Worm (Caenorhabditis elegans) whole organism, L1 larva: Measurements from ENCODE around the gene nas-4.
A peak's percentile ranks its signal among the peaks of the same experiment; 100 is the strongest.

Experiments used
- C04F5.9 ChIP-seq: sonication (generic microtip); optimal IDR thresholded peaks from 2 replicates; lab custom pipeline; 2016; ENCODE audit warnings: missing genetic modification characterization, missing compliant biosample characterization
- C16A3.4 ChIP-seq: fragments of 150-350 bp; optimal IDR thresholded peaks from 2 replicates; lab custom pipeline; 2014; ENCODE audit warnings: missing biosample characterization, missing genetic modification characterization
- C34B4.2 ChIP-seq: sonication (generic microtip); optimal IDR thresholded peaks from 2 replicates; lab custom pipeline; 2017; ENCODE audit warnings: mild to moderate bottlenecking, missing genetic modification characterization, missing compliant biosample characterization
- aha-1 ChIP-seq: fragments of 150-350 bp; optimal IDR thresholded peaks from 2 replicates; lab custom pipeline; 2014; ENCODE audit warnings: missing biosample characterization, missing genetic modification characterization
- aly-2 ChIP-seq: fragments of 150-350 bp; optimal IDR thresholded peaks from 2 replicates; lab custom pipeline; 2014; ENCODE audit warnings: missing biosample characterization, missing genetic modification characterization
- ama-1 ChIP-seq: fragments of 150-350 bp; optimal IDR thresholded peaks from 2 replicates; lab custom pipeline; 2014
- blmp-1 ChIP-seq: fragments of 150-350 bp; optimal IDR thresholded peaks from 2 replicates; lab custom pipeline; 2014; ENCODE audit warnings: missing biosample characterization, missing genetic modification characterization
- ceh-8 ChIP-seq: fragments of 200-800 bp; sonication (Bioruptor generic); optimal IDR thresholded peaks from 2 replicates; lab custom pipeline; 2018; ENCODE audit warnings: mild to moderate bottlenecking, missing genetic modification characterization, moderate library complexity, missing compliant biosample characterization
- ceh-88 ChIP-seq: fragments of 200-800 bp; sonication (Bioruptor generic); IDR thresholded peaks from 2 replicates; pipeline ENCODE4 v1.3.6; 2022; ENCODE audit warnings: missing genetic modification characterization, missing compliant biosample characterization
- ceh-90 ChIP-seq: sonication (generic microtip); optimal IDR thresholded peaks from 2 replicates; lab custom pipeline; 2016; ENCODE audit warnings: missing genetic modification characterization, missing compliant biosample characterization
- dpl-1 ChIP-seq, 3 experiments: fragments of 150-350 bp in 2 of 3; sonication (generic microtip) in 1 of 3; optimal IDR thresholded peaks; 2 replicates each; lab custom pipeline; 2014 to 2017; ENCODE audit warnings: missing biosample characterization in 3 of 3, missing genetic modification characterization in 3 of 3, missing genetic modification reagents in 3 of 3
- dsc-1 ChIP-seq: sonication (generic microtip); optimal IDR thresholded peaks from 2 replicates; lab custom pipeline; 2016; ENCODE audit warnings: mild to moderate bottlenecking, missing genetic modification characterization, missing compliant biosample characterization
- efl-3 ChIP-seq: fragments of 200-800 bp; sonication (Bioruptor generic); optimal IDR thresholded peaks from 2 replicates; lab custom pipeline; 2018; ENCODE audit warnings: mild to moderate bottlenecking, missing genetic modification characterization, missing compliant biosample characterization
- egl-27 ChIP-seq, 2 experiments: fragments of 150-350 bp in 1 of 2; sonication (generic microtip); optimal IDR thresholded peaks; 3 replicates each; lab custom pipeline; 2017 to 2018; ENCODE audit warnings: missing biosample characterization in 2 of 2, missing genetic modification characterization in 2 of 2, missing genetic modification reagents in 2 of 2
- elt-3 ChIP-seq, 6 experiments: fragments of 150-350 bp in 1 of 6; sonication (generic microtip); optimal IDR thresholded peaks; 2 replicates each; lab custom pipeline; 2017 to 2018; ENCODE audit warnings: missing biosample characterization in 6 of 6, missing genetic modification characterization in 6 of 6, inconsistent platforms in 1 of 6
- fkh-10 ChIP-seq: sonication (generic microtip); optimal IDR thresholded peaks from 2 replicates; lab custom pipeline; 2017; ENCODE audit warnings: missing biosample characterization, missing genetic modification reagents, missing genetic modification characterization
- fkh-4 ChIP-seq: sonication (generic microtip); optimal IDR thresholded peaks from 2 replicates; lab custom pipeline; 2016; ENCODE audit warnings: missing compliant biosample characterization, missing genetic modification characterization, borderline replicate concordance
- fkh-8 ChIP-seq: sonication (generic microtip); optimal IDR thresholded peaks from 2 replicates; lab custom pipeline; 2016; ENCODE audit warnings: mild to moderate bottlenecking, missing genetic modification characterization, missing compliant biosample characterization
- fos-1 ChIP-seq: fragments of 150-350 bp; optimal IDR thresholded peaks from 2 replicates; lab custom pipeline; 2014; ENCODE audit warnings: missing biosample characterization, missing genetic modification characterization
- hlh-17 ChIP-seq: fragments of 200-800 bp; sonication (Bioruptor generic); optimal IDR thresholded peaks from 2 replicates; lab custom pipeline; 2018; ENCODE audit warnings: missing genetic modification characterization, mild to moderate bottlenecking, missing compliant biosample characterization, moderate library complexity, borderline replicate concordance
- hlh-4 ChIP-seq: sonication (generic microtip); optimal IDR thresholded peaks from 2 replicates; lab custom pipeline; 2016; ENCODE audit warnings: mild to moderate bottlenecking, missing genetic modification characterization, missing compliant biosample characterization
- isw-1 ChIP-seq: fragments of 200-800 bp; sonication (Bioruptor generic); IDR thresholded peaks from 2 replicates; pipeline ENCODE4 v1.3.6; 2022; ENCODE audit warnings: missing genetic modification characterization, missing compliant biosample characterization
- lin-13 ChIP-seq: fragments of 150-350 bp; optimal IDR thresholded peaks from 2 replicates; lab custom pipeline; 2014; ENCODE audit warnings: missing biosample characterization, missing genetic modification reagents, missing genetic modification characterization
- lin-14 ChIP-seq: fragments of 200-800 bp; sonication (Bioruptor generic); optimal IDR thresholded peaks from 2 replicates; lab custom pipeline; 2018; ENCODE audit warnings: mild to moderate bottlenecking, missing genetic modification characterization, moderate library complexity, missing compliant biosample characterization
- lin-15B ChIP-seq: fragments of 150-350 bp; sonication (generic microtip); optimal IDR thresholded peaks from 3 replicates; lab custom pipeline; 2014; ENCODE audit warnings: missing biosample characterization, missing genetic modification characterization
- lin-39 ChIP-seq: fragments of 150-350 bp; optimal IDR thresholded peaks from 2 replicates; lab custom pipeline; 2014; ENCODE audit warnings: missing biosample characterization, missing genetic modification reagents, missing genetic modification characterization
- mab-9 ChIP-seq: fragments of 200-800 bp; sonication (Bioruptor generic); IDR thresholded peaks from 2 replicates; pipeline ENCODE4 v1.3.6; 2022; ENCODE audit warnings: missing genetic modification reagents, missing genetic modification characterization, missing compliant biosample characterization
- mdl-1 ChIP-seq, 2 experiments: fragments of 150-350 bp; optimal IDR thresholded peaks; 2 replicates each; lab custom pipeline; 2014 to 2017; ENCODE audit warnings: missing biosample characterization in 2 of 2, missing genetic modification characterization in 2 of 2, inconsistent platforms in 1 of 2
- mef-2 ChIP-seq: fragments of 150-350 bp; optimal IDR thresholded peaks from 2 replicates; lab custom pipeline; 2014; ENCODE audit warnings: missing biosample characterization, missing genetic modification characterization
- mep-1 ChIP-seq: fragments of 150-350 bp; optimal IDR thresholded peaks from 2 replicates; lab custom pipeline; 2014; ENCODE audit warnings: missing biosample characterization, missing genetic modification characterization
- nhr-12 ChIP-seq: sonication (generic microtip); optimal IDR thresholded peaks from 2 replicates; lab custom pipeline; 2017; ENCODE audit warnings: missing biosample characterization, missing genetic modification characterization
- nhr-19 ChIP-seq: fragments of 200-800 bp; sonication (Bioruptor generic); conservative IDR thresholded peaks from 2 replicates; pipeline ENCODE4 v1.3.6; 2022; ENCODE audit warnings: missing genetic modification characterization, missing compliant biosample characterization
- nhr-20 ChIP-seq: sonication (generic microtip); optimal IDR thresholded peaks from 2 replicates; lab custom pipeline; 2016; ENCODE audit warnings: mild to moderate bottlenecking, missing genetic modification characterization, missing compliant biosample characterization
- nhr-237 ChIP-seq: fragments of 150-350 bp; optimal IDR thresholded peaks from 2 replicates; lab custom pipeline; 2014; ENCODE audit warnings: missing biosample characterization, missing genetic modification characterization
- nhr-71 ChIP-seq: sonication (generic microtip); optimal IDR thresholded peaks from 2 replicates; lab custom pipeline; 2016; ENCODE audit warnings: mild to moderate bottlenecking, missing genetic modification characterization, moderate library complexity, missing compliant biosample characterization
- nhr-77 ChIP-seq: fragments of 150-350 bp; optimal IDR thresholded peaks from 2 replicates; lab custom pipeline; 2014; ENCODE audit warnings: missing biosample characterization, missing genetic modification characterization
- nhr-84 ChIP-seq: sonication (generic microtip); optimal IDR thresholded peaks from 2 replicates; lab custom pipeline; 2017; ENCODE audit warnings: missing biosample characterization, missing genetic modification characterization
- nhr-85 ChIP-seq: sonication (generic microtip); peaks from one replicate; lab custom pipeline; 2016; ENCODE audit warnings: missing genetic modification characterization, inconsistent platforms, missing compliant biosample characterization
- pag-3 ChIP-seq: sonication (generic microtip); optimal IDR thresholded peaks from 2 replicates; lab custom pipeline; 2017; ENCODE audit warnings: missing genetic modification characterization, mild to moderate bottlenecking, missing compliant biosample characterization, antibody characterized with exemption, borderline replicate concordance; ENCODE audit not compliant: insufficient read depth
- pax-3 ChIP-seq: fragments of 200-800 bp; sonication (Bioruptor generic); optimal IDR thresholded peaks from 2 replicates; lab custom pipeline; 2018; ENCODE audit warnings: mild to moderate bottlenecking, missing genetic modification characterization, moderate library complexity, missing compliant biosample characterization
- rnt-1 ChIP-seq: sonication (generic microtip); optimal IDR thresholded peaks from 2 replicates; lab custom pipeline; 2016; ENCODE audit warnings: mild to moderate bottlenecking, missing genetic modification characterization, moderate library complexity, missing compliant biosample characterization
- sox-4 ChIP-seq: sonication (generic microtip); optimal IDR thresholded peaks from 2 replicates; lab custom pipeline; 2016; ENCODE audit warnings: missing genetic modification characterization, missing compliant biosample characterization
- sup-37 ChIP-seq: fragments of 200-800 bp; sonication (Bioruptor generic); optimal IDR thresholded peaks from 2 replicates; lab custom pipeline; 2018; ENCODE audit warnings: mild to moderate bottlenecking, missing genetic modification characterization, missing compliant biosample characterization
- swsn-7 ChIP-seq: sonication (generic microtip); optimal IDR thresholded peaks from 2 replicates; lab custom pipeline; 2016; ENCODE audit warnings: missing genetic modification characterization, missing compliant biosample characterization
- tlp-1 ChIP-seq: fragments of 150-350 bp; optimal IDR thresholded peaks from 2 replicates; lab custom pipeline; 2014; ENCODE audit warnings: missing biosample characterization, missing genetic modification characterization
- unc-130 ChIP-seq: fragments of 150-350 bp; optimal IDR thresholded peaks from 2 replicates; lab custom pipeline; 2017; ENCODE audit warnings: missing biosample characterization, missing genetic modification characterization, inconsistent platforms
- unc-30 ChIP-seq: sonication (generic microtip); optimal IDR thresholded peaks from 2 replicates; lab custom pipeline; 2017; ENCODE audit warnings: missing biosample characterization, missing genetic modification characterization
- unc-62 ChIP-seq: fragments of 150-350 bp; optimal IDR thresholded peaks from 2 replicates; lab custom pipeline; 2014; ENCODE audit warnings: missing biosample characterization, missing genetic modification reagents, missing genetic modification characterization
- unc-86 ChIP-seq: sonication (generic microtip); optimal IDR thresholded peaks from 2 replicates; lab custom pipeline; 2016; ENCODE audit warnings: missing genetic modification characterization, missing compliant biosample characterization
- xbp-1 ChIP-seq: sonication (generic microtip); optimal IDR thresholded peaks from 2 replicates; lab custom pipeline; 2016; ENCODE audit warnings: missing genetic modification characterization, missing compliant biosample characterization
- ztf-11 ChIP-seq, 2 experiments: sonication (generic microtip); optimal IDR thresholded peaks; 2 replicates each; lab custom pipeline; 2016 to 2017; ENCODE audit warnings: missing genetic modification characterization in 2 of 2, missing biosample characterization in 1 of 2, missing compliant biosample characterization in 1 of 2

The nas-4 gene

ce11 chrIII:6420995-6421404, 5.5 kb upstream of the nas-4 start (continued):
- TF ChIP-seq swsn-7: peak; percentile 96
- peak; percentile 54 for TF ChIP-seq fkh-10
- TF ChIP-seq sox-4 (tag; lab: Kevin White, UChicago): peak; percentile 80
- TF ChIP-seq fkh-4 (tag; lab: Kevin White, UChicago): peak; percentile 77
- peak; percentile 93 for TF ChIP-seq unc-86
- TF ChIP-seq unc-30: no peak
- no peak for TF ChIP-seq lin-15B
- TF ChIP-seq pax-3 (tag; lab: Kevin White, UChicago): peak; percentile 88
- TF ChIP-seq tlp-1 (tag; lab: Kevin White, UChicago): no peak
- no peak for TF ChIP-seq ceh-90 (tag; lab: Kevin White, UChicago)
- TF ChIP-seq hlh-4 (tag; lab: Kevin White, UChicago): peak; percentile 23
- no peak for TF ChIP-seq ama-1 (lab: Kevin White, UChicago)
- peak; percentile 92 for TF ChIP-seq rnt-1
- no peak for TF ChIP-seq nhr-12 (tag; lab: Kevin White, UChicago)
- peak; percentile 61 for TF ChIP-seq efl-3 (GFP tag; lab: Kevin White, UChicago)
- TF ChIP-seq fos-1 (tag; lab: Kevin White, UChicago): peak; percentile 60
- peak; percentile 53 for TF ChIP-seq C34B4.2 (tag; lab: Kevin White, UChicago)
- TF ChIP-seq nhr-77 (tag; lab: Kevin White, UChicago): peak; percentile 60
- TF ChIP-seq isw-1 (GFP tag; lab: Robert Waterston, UW): peak; percentile 87
- peak; percentile 59 for TF ChIP-seq aha-1 (tag; lab: Kevin White, UChicago)
- peak; percentile 22 for TF ChIP-seq nhr-237 (tag; lab: Kevin White, UChicago)
- TF ChIP-seq ceh-8 (GFP tag; lab: Kevin White, UChicago): peak; percentile 52
- TF ChIP-seq sup-37 (GFP tag; lab: Kevin White, UChicago): peak; percentile 77
- TF ChIP-seq mep-1: peak; percentile 78
- TF ChIP-seq C04F5.9: peak; percentile 76
- peak; percentile 83 for TF ChIP-seq unc-130 (tag; lab: Kevin White, UChicago)
- peak in 1 of 2 experiments; percentile 89 for TF ChIP-seq ztf-11 (tag; optimal IDR thresholded peaks at IDR 0.05; lab: Kevin White, UChicago)
- TF ChIP-seq mef-2: peak; percentile 69
- peak; percentile 98 for TF ChIP-seq lin-14 (GFP tag; lab: Kevin White, UChicago)
- TF ChIP-seq elt-3 (tag; optimal IDR thresholded peaks at IDR 0.05; lab: Kevin White, UChicago): peak in 3 of 6 experiments; percentile 20 to 85 (median 78)
- no peak for TF ChIP-seq C16A3.4 (tag; lab: Kevin White, UChicago)
- TF ChIP-seq hlh-17 (GFP tag; lab: Kevin White, UChicago): no peak
- peak; percentile 91 for TF ChIP-seq dsc-1 (tag; lab: Kevin White, UChicago)
- peak; percentile 91 for TF ChIP-seq xbp-1 (tag; lab: Kevin White, UChicago)
- peak; percentile 91 for TF ChIP-seq mab-9

ce11 chrIII:6420201-6420600, 4.7 kb upstream of the nas-4 start:
- no peak for TF ChIP-seq unc-62 (GFP tag; lab: Kevin White, UChicago)
- no peak for TF ChIP-seq efl-3 (GFP tag; lab: Kevin White, UChicago)
- TF ChIP-seq mef-2: no peak
- peak in 1 of 6 experiments; percentile 6 for TF ChIP-seq elt-3 (tag; optimal IDR thresholded peaks at IDR 0.05; lab: Kevin White, UChicago)
- no peak for TF ChIP-seq C34B4.2 (tag; lab: Kevin White, UChicago)
- peak; percentile 50 for TF ChIP-seq blmp-1
- TF ChIP-seq fos-1 (tag; lab: Kevin White, UChicago): no peak
- TF ChIP-seq lin-13 (GFP tag; lab: Kevin White, UChicago): no peak
- TF ChIP-seq isw-1 (GFP tag; lab: Robert Waterston, UW): no peak
- TF ChIP-seq pax-3 (tag; lab: Kevin White, UChicago): no peak
- TF ChIP-seq mdl-1 (tag; optimal IDR thresholded peaks at IDR 0.05; lab: Kevin White, UChicago): no peak
- TF ChIP-seq nhr-84: no peak
- TF ChIP-seq nhr-71 (tag; lab: Kevin White, UChicago): no peak
- no peak for TF ChIP-seq hlh-17 (GFP tag; lab: Kevin White, UChicago)
- TF ChIP-seq dpl-1 (GFP tag; optimal IDR thresholded peaks at IDR 0.05; lab: Kevin White, UChicago): no peak
- TF ChIP-seq nhr-20 (tag; lab: Kevin White, UChicago): no peak
- TF ChIP-seq sox-4 (tag; lab: Kevin White, UChicago): no peak
- no peak for TF ChIP-seq hlh-4 (tag; lab: Kevin White, UChicago)
- peak; percentile 32 for TF ChIP-seq mep-1
- no peak for TF ChIP-seq ceh-88
- TF ChIP-seq lin-39 (tag; lab: Kevin White, UChicago): no peak
- TF ChIP-seq fkh-8 (tag; lab: Kevin White, UChicago): no peak
- TF ChIP-seq nhr-85 (tag; lab: Kevin White, UChicago): no peak
- TF ChIP-seq nhr-19 (GFP tag; lab: Robert Waterston, UW): peak; percentile 42
- no peak for TF ChIP-seq fkh-10
- TF ChIP-seq pag-3 (tag; lab: Kevin White, UChicago): no peak
- TF ChIP-seq ama-1 (lab: Kevin White, UChicago): peak; percentile 65
- no peak for TF ChIP-seq aly-2 (tag; lab: Kevin White, UChicago)
- TF ChIP-seq ceh-8 (GFP tag; lab: Kevin White, UChicago): no peak
- TF ChIP-seq egl-27 (tag; optimal IDR thresholded peaks at IDR 0.05; lab: Kevin White, UChicago): no peak
